Worm (Caenorhabditis elegans): Measurements from ENCODE around the gene M163.5.

DNA sequence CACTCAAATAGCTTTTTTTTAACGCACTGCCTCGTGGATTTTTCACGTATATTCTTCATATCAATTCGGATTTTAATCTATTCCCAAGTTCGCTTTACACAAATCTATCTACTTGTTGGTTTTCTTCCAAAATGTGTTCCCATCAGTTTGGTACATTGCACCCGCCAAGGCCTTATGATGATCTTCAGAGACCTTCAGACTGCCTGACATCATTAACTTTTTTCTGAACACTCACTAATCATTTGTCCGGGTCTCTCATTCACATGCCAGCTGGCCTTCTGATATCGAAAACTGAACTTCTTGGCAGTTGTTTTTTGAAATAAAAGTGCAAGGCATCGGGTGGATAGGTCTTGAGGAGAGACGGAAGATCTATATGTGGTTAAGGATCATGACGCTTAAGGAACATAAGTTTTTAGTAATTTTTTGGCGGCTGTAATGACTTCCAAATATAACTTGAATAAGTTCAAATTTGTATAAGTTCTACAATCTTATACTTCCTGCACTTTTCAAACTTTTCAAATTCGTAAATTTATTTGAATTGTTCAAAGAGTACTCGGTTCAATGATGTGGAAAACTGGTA is 26.1 kb downstream of the M163.5 start:
- no peak for TF ChIP-seq him-1 (tag; optimal IDR thresholded peaks at IDR 0.05)
- TF ChIP-seq dao-5 (tag; optimal IDR thresholded peaks at IDR 0.05) = no peak

Data from whole organism, L4/young adult.